Worm (Caenorhabditis elegans): Measurements from ENCODE around the gene T27A1.3.

Gene T27A1.3

DNA sequence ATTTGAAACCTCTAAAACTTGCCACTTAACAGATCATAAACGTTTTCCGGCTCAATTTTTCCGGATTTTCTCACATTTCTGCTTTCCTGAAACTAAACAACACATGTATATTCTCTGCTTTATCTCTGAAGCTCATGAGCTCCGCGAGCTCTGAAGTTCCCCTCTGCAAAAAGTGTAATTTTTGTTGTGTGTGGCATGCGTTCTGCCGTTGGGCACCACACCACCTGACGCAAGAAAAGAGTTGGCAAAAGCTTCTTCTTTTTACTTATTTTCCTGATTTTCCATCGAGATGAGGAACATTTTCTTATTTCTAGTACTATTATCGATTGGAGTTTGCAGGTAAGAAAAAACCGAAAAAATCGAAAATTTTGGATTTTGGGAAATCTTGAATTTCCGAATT, 9.0 kb upstream of the T27A1.3 start, which contains the start of gene lgc-34:
TSS of gene lgc-34 (plus strand) at position 200 of the 400 bp plus-strand sequence.
- TF ChIP-seq med-1 (GFP tag; optimal IDR thresholded peaks at IDR 0.05; ENCODE audit: insufficient read depth) (no peak), ztf-23 (GFP tag; IDR thresholded peaks at IDR 0.05) (0 out of 2 replicates have a peak, but pooled peaks have one; percentile 20), klf-2 (GFP tag; conservative IDR thresholded peaks at IDR 0.05) (no peak), ref-1 (GFP tag; conservative IDR thresholded peaks at IDR 0.05) (no peak), T22C8.4 (GFP tag; IDR thresholded peaks at IDR 0.05) (no peak), flt-1 (GFP tag; IDR thresholded peaks at IDR 0.05) (no peak), cog-1 (tag; optimal IDR thresholded peaks at IDR 0.05) (no peak)

DNA sequence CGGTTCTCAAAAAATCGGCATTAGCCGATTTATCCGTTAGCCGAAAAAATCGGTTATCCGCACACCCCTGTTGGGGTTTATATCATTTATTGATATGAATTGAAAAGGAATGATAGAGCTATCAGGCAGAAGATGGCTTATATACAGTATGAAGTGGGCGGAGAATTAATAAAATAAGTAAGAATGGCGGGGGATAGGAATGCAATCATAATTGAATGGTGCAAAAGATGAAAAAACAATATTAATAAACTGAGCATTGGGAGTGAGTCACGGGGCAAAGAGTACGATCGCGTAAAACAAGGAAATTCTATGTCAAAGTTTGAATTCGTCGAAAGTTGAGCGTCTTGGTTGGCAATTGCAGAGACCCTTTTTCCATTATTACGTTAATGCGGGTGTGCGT, 1.4 kb downstream of the T27A1.3 start, which contains the start of gene T27A1.2:
TSS of gene T27A1.2 (minus strand) at position 101 of the 400 bp plus-strand sequence.
- no peak for TF ChIP-seq ref-1 (GFP tag; conservative IDR thresholded peaks at IDR 0.05)
- no peak for TF ChIP-seq ztf-29 (GFP tag; IDR thresholded peaks at IDR 0.05)
- TF ChIP-seq tab-1 (GFP tag; IDR thresholded peaks at IDR 0.05), result no peak
- no peak for TF ChIP-seq T22C8.4 (GFP tag; IDR thresholded peaks at IDR 0.05)
- no peak for TF ChIP-seq flt-1 (GFP tag; IDR thresholded peaks at IDR 0.05)
- TF ChIP-seq cog-1 (tag; optimal IDR thresholded peaks at IDR 0.05), result no peak
- TF ChIP-seq ztf-23 (GFP tag; IDR thresholded peaks at IDR 0.05), result no peak
- no peak for TF ChIP-seq med-1 (GFP tag; optimal IDR thresholded peaks at IDR 0.05; ENCODE audit: insufficient read depth)
- TF ChIP-seq klf-2 (GFP tag; conservative IDR thresholded peaks at IDR 0.05), result no peak

DNA sequence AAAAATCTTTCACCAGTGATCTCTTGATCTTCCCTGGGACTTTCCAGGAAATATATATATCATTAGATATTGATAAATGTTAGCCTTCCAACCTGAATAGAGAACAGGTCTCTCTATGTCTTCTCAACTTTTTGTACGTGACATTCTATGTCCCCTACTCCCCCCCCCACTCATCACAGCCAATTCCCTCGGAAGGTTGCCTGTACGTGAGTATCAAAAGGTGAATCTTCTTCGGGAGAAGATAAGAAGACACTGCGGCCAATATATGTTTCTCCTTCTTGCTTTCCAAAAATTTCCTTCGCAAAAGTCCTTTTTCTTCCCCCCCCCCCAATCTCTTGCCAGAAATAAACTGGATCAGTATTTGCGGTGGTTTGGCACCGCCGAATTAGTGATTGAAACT, 7.1 kb downstream of the T27A1.3 start:
- TF ChIP-seq ztf-23 (GFP tag; IDR thresholded peaks at IDR 0.05) (no peak), flt-1 (GFP tag; IDR thresholded peaks at IDR 0.05) (0 out of 2 replicates have a peak, but pooled peaks have one; percentile 14)

DNA sequence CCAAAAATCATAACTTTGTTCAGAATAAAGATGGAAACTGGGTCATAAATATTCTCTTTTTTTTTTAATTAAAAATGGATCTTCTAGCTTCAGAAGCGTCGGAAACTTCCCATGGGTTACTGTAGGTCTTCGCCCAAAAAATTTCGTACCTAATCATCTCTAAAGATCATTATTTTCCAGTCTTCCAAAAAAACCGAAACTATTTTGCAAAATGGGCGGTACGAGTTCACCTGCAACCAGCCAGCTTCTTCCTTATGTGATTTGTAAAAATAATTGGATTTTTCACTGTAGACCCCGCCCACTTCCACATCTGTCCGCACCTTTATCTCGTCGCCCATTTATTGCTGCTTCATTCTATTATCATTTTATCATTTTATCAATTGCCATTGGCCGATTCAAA, 11.1 kb downstream of the T27A1.3 start, which contains the start of gene mlt-10:
TSS of gene mlt-10 (plus strand) at position 301 of the 400 bp plus-strand sequence.
- TF ChIP-seq ztf-23 (GFP tag; IDR thresholded peaks at IDR 0.05) (no peak), klf-2 (GFP tag; conservative IDR thresholded peaks at IDR 0.05) (no peak), ref-1 (GFP tag; conservative IDR thresholded peaks at IDR 0.05) (no peak), ztf-29 (GFP tag; IDR thresholded peaks at IDR 0.05) (no peak), med-1 (GFP tag; optimal IDR thresholded peaks at IDR 0.05; ENCODE audit: insufficient read depth) (no peak), cog-1 (tag; optimal IDR thresholded peaks at IDR 0.05) (no peak), tab-1 (GFP tag; IDR thresholded peaks at IDR 0.05) (no peak), flt-1 (GFP tag; IDR thresholded peaks at IDR 0.05) (no peak), T22C8.4 (GFP tag; IDR thresholded peaks at IDR 0.05) (no peak)

DNA sequence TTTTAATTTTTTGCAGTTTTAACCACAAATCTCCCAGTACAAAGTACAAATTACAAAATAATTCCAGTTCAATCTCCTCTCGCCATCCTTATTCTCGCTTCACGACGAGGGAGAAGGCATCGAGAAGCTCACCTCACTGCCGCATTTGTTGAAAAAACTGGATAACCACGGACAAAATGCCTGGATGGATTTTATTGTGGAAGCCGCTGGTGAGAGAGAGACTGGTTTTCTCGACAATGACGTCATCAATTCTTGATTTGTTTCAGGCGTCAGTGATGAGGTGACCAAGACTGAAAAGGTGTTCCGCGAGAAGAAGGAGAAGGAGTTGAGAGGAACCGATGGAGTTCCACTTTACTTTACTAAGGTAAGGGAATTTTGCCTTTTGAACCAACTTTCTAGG, 14.2 kb downstream of the T27A1.3 start:
- TF ChIP-seq cog-1 (tag; optimal IDR thresholded peaks at IDR 0.05) (no peak), ztf-29 (GFP tag; IDR thresholded peaks at IDR 0.05) (no peak), ztf-23 (GFP tag; IDR thresholded peaks at IDR 0.05) (no peak), tab-1 (GFP tag; IDR thresholded peaks at IDR 0.05) (no peak), flt-1 (GFP tag; IDR thresholded peaks at IDR 0.05) (no peak), T22C8.4 (GFP tag; IDR thresholded peaks at IDR 0.05) (no peak), ref-1 (GFP tag; conservative IDR thresholded peaks at IDR 0.05) (no peak), klf-2 (GFP tag; conservative IDR thresholded peaks at IDR 0.05) (no peak), med-1 (GFP tag; optimal IDR thresholded peaks at IDR 0.05; ENCODE audit: insufficient read depth) (no peak)

DNA sequence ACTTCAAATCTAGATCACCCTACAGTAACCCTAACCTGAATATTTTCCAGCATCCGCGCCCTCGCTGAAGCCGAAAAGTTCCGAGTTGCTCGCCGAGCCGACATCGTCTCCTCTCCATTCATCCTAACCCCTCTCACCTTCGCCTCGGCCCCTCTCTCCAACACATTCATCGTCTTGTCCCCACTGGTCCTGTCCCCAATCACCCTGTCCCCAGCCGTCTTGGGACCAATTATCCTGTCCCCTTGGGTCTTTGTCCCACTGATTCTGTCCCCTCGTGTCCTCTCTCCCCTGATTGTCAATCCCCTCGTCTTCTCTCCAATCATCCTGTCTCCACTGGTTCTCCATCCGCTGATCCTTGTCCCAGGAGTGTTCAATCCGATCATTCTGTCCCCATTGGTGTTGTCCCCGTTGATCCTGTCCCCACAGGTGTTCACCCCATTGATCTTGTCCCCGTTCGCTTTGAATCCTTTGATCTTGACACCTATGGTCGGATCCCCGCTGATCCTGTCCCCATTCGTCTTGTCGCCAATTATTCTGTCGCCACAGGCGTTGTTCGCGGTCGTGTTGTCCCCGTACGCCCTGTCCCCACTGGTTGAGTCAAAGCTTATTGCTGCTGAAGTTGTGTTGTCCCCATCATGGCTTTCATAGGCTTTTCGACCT, 16.0 kb downstream of the T27A1.3 start, which contains the start of gene lips-7:
TSS of gene lips-7 (plus strand) at position 610 of the 660 bp plus-strand sequence.
- no peak for TF ChIP-seq flt-1 (GFP tag; IDR thresholded peaks at IDR 0.05)
- TF ChIP-seq T22C8.4 (GFP tag; IDR thresholded peaks at IDR 0.05), result no peak
- TF ChIP-seq ztf-23 (GFP tag; IDR thresholded peaks at IDR 0.05), result no peak
- no peak for TF ChIP-seq ref-1 (GFP tag; conservative IDR thresholded peaks at IDR 0.05)
- no peak for TF ChIP-seq klf-2 (GFP tag; conservative IDR thresholded peaks at IDR 0.05)
- no peak for TF ChIP-seq tab-1 (GFP tag; IDR thresholded peaks at IDR 0.05)
- no peak for TF ChIP-seq med-1 (GFP tag; optimal IDR thresholded peaks at IDR 0.05; ENCODE audit: insufficient read depth)
- TF ChIP-seq cog-1 (tag; optimal IDR thresholded peaks at IDR 0.05), result no peak
- no peak for TF ChIP-seq ztf-29 (GFP tag; IDR thresholded peaks at IDR 0.05)

DNA sequence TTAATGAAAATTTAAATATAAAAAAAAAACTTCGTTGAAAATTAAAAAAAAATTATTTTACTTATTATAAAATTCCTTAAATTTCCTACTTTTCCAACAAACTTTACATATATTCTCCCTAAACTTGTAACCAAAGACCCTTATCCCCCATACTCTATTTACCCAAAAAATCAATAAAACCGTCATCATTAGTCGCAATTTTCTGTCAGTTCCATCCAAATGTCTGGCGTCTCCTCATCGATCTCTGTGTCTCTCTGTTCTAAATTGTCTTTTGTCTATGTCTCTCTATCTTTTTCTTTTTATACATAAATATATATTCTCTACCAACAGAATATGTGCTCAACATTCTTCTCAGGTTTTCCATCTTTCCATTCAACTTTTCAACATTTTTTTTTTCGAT, 20.0 kb downstream of the T27A1.3 start:
- peak; percentile 52 for TF ChIP-seq T22C8.4 (GFP tag; IDR thresholded peaks at IDR 0.05)
- no peak for TF ChIP-seq ref-1 (GFP tag; conservative IDR thresholded peaks at IDR 0.05)
- TF ChIP-seq ztf-29 (GFP tag; IDR thresholded peaks at IDR 0.05), result no peak

DNA sequence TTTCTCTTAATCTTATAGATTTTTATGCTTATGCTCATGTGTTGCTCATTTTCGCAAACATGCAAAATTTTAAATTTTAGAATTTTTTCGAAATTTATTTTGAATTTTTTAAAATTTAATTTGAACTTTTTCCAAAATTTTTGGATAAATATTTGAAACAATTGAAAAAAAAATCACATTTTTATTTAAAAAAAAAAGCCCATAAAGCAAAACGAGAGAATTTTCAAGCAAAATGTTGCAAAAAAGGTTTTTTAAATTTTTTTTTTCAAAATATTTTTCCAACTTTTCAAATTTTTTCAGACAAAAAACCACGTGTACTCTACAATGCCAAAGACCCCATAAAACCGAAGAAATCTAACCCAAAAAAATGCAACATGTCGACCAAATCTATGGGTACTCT, 20.9 kb downstream of the T27A1.3 start, which contains the start of the genes C09E8.1 and C09E8.6:
TSS of gene C09E8.1 (plus strand) at position 301 of the 400 bp plus-strand sequence.
TSS of gene C09E8.6 (plus strand) at position 313 of the 400 bp plus-strand sequence.
- no peak for TF ChIP-seq ztf-23 (GFP tag; IDR thresholded peaks at IDR 0.05)
- no peak for TF ChIP-seq ztf-29 (GFP tag; IDR thresholded peaks at IDR 0.05)
- TF ChIP-seq med-1 (GFP tag; optimal IDR thresholded peaks at IDR 0.05; ENCODE audit: insufficient read depth), result no peak
- no peak for TF ChIP-seq klf-2 (GFP tag; conservative IDR thresholded peaks at IDR 0.05)
- no peak for TF ChIP-seq flt-1 (GFP tag; IDR thresholded peaks at IDR 0.05)
- TF ChIP-seq T22C8.4 (GFP tag; IDR thresholded peaks at IDR 0.05), result no peak
- no peak for TF ChIP-seq ref-1 (GFP tag; conservative IDR thresholded peaks at IDR 0.05)
- TF ChIP-seq cog-1 (tag; optimal IDR thresholded peaks at IDR 0.05), result no peak
- no peak for TF ChIP-seq tab-1 (GFP tag; IDR thresholded peaks at IDR 0.05)

DNA sequence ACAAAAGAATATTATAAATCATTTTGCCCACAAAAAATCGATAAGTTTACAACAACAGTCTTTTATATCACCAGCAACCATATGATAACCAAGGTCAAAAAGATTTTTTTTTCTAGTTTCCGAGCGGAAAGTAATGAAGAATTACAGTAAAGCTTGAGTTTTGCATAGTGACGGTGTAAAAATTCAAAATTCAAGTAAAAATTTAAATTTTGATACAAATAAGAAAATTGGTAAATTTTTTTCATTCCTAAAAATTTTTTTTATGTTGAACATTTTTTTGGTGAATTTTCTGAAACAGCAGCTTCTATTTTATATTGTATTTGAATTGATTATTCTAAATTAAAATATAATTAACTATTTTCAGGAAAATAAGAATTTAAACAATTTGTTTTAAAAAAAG, 33.5 kb downstream of the T27A1.3 start, which contains the start of gene W08F4.5:
TSS of gene W08F4.5 (minus strand) at position 101 of the 400 bp plus-strand sequence.
- TF ChIP-seq ztf-29 (GFP tag; IDR thresholded peaks at IDR 0.05), result no peak
- no peak for TF ChIP-seq tab-1 (GFP tag; IDR thresholded peaks at IDR 0.05)
- TF ChIP-seq ztf-23 (GFP tag; IDR thresholded peaks at IDR 0.05), result no peak

DNA sequence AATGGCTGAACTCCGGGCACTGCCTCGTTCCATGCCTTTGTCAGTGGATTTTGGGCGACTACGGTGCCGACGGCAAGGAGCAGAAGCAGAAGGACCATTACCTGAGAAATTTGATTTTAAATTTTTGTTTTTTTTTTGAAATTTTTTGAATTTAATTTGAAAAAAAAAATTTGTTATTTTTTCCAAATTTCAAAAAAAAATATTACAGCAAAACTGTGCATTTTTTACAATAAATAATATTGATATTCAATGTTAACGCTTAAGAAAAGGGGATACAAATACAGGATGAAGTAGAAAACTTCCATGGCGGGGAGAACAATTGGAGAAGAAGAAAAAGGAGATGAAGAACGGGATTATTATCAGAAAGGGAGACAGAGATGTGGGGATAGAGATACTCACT, 36.7 kb downstream of the T27A1.3 start, which contains the start of gene mlt-8:
TSS of gene mlt-8 (minus strand) at position 101 of the 400 bp plus-strand sequence.
- TF ChIP-seq ztf-23 (GFP tag; IDR thresholded peaks at IDR 0.05), result no peak
- no peak for TF ChIP-seq tab-1 (GFP tag; IDR thresholded peaks at IDR 0.05)
- no peak for TF ChIP-seq flt-1 (GFP tag; IDR thresholded peaks at IDR 0.05)
- TF ChIP-seq klf-2 (GFP tag; conservative IDR thresholded peaks at IDR 0.05), result no peak
- no peak for TF ChIP-seq ztf-29 (GFP tag; IDR thresholded peaks at IDR 0.05)
- TF ChIP-seq ref-1 (GFP tag; conservative IDR thresholded peaks at IDR 0.05), result no peak

Measured in whole organism, midembryonic.